Fruit fly (Drosophila melanogaster) whole organism, wandering third instar larva: ENCODE results near the gene CG15506.
A peak's percentile ranks its signal among the peaks of the same experiment; 100 is the strongest.

Source experiments
- Abd-B ChIP-seq: fragments of >200 bp; optimal IDR thresholded peaks from 2 replicates; lab custom pipeline; 2017; ENCODE audit warnings: missing biosample characterization, missing genetic modification characterization
- CrebA ChIP-seq: fragments of 200-800 bp; sonication (Bioruptor generic); optimal IDR thresholded peaks from 2 replicates; lab custom pipeline; 2016; ENCODE audit warnings: missing biosample characterization, mild to moderate bottlenecking, missing genetic modification characterization, borderline replicate concordance
- Dfd ChIP-seq: fragments of >200 bp; optimal IDR thresholded peaks from 2 replicates; lab custom pipeline; 2017; ENCODE audit warnings: missing biosample characterization, missing genetic modification characterization
- Dif ChIP-seq: fragments of 200-275, 200-300 bp; sonication (Bioruptor generic); optimal IDR thresholded peaks from 2 replicates; lab custom pipeline; 2018; ENCODE audit warnings: missing biosample characterization, missing genetic modification characterization; ENCODE audit not compliant: partially characterized antibody
- GATAd ChIP-seq: sonication (Bioruptor generic); optimal IDR thresholded peaks from 2 replicates; lab custom pipeline; 2016; ENCODE audit warnings: missing biosample characterization, missing genetic modification characterization
- HLH106 ChIP-seq: fragments of 200-800 bp; optimal IDR thresholded peaks from 3 replicates; lab custom pipeline; 2019; ENCODE audit warnings: missing biosample characterization, mild to moderate bottlenecking, missing genetic modification characterization, moderate library complexity
- Hnf4 ChIP-seq: fragments of 200-800 bp; sonication (Bioruptor generic); optimal IDR thresholded peaks from 2 replicates; lab custom pipeline; 2016; ENCODE audit warnings: missing biosample characterization, mild to moderate bottlenecking, missing genetic modification characterization
- Hr78 ChIP-seq: fragments of >200 bp; optimal IDR thresholded peaks from 2 replicates; lab custom pipeline; 2017; ENCODE audit warnings: missing biosample characterization, missing genetic modification characterization
- Hr83 ChIP-seq: fragments of 200-300 bp; sonication (Bioruptor generic); optimal IDR thresholded peaks from 2 replicates; lab custom pipeline; 2016; ENCODE audit warnings: missing biosample characterization, mild to moderate bottlenecking, missing genetic modification characterization, moderate library complexity; ENCODE audit not compliant: poor library complexity, severe bottlenecking
- Mio ChIP-seq: sonication (Bioruptor generic); optimal IDR thresholded peaks from 2 replicates; lab custom pipeline; 2016; ENCODE audit warnings: missing biosample characterization, missing genetic modification characterization
- Myc ChIP-seq: fragments of >200 bp; optimal IDR thresholded peaks from 2 replicates; lab custom pipeline; 2017
- N ChIP-seq: fragments of >200 bp; optimal IDR thresholded peaks from 2 replicates; lab custom pipeline; 2018; ENCODE audit warnings: missing biosample characterization, missing external identifiers, missing genetic modification characterization
- OdsH ChIP-seq: fragments of 200-800 bp; sonication (Bioruptor generic); optimal IDR thresholded peaks from 2 replicates; lab custom pipeline; 2016; ENCODE audit warnings: missing biosample characterization, mild to moderate bottlenecking, missing genetic modification characterization
- Rel ChIP-seq, 2 experiments: fragments of 200-800 bp; sonication (Bioruptor generic) in 1 of 2; optimal IDR thresholded peaks; 2 replicates in 1 of 2; 3 replicates in 1 of 2; lab custom pipeline; 2016 to 2019; ENCODE audit warnings: mild to moderate bottlenecking in 2 of 2, missing biosample characterization in 2 of 2, missing genetic modification characterization in 2 of 2, moderate library complexity in 1 of 2
- Sp1 ChIP-seq: fragments of 200-800 bp; sonication (Bioruptor generic); optimal IDR thresholded peaks from 3 replicates; lab custom pipeline; 2019; ENCODE audit warnings: missing biosample characterization, mild to moderate bottlenecking, missing genetic modification characterization, moderate library complexity
- Vsx2 ChIP-seq: fragments of 200-300, 225-300 bp; sonication (Bioruptor generic); optimal IDR thresholded peaks from 2 replicates; lab custom pipeline; 2018; ENCODE audit warnings: missing biosample characterization, missing genetic modification characterization; ENCODE audit not compliant: partially characterized antibody
- br ChIP-seq: fragments of 200-800 bp; sonication (Bioruptor generic); optimal IDR thresholded peaks from 2 replicates; lab custom pipeline; 2016; ENCODE audit warnings: missing biosample characterization, missing genetic modification characterization
- brk ChIP-seq: fragments of 200-800 bp; sonication (Bioruptor generic); optimal IDR thresholded peaks from 2 replicates; lab custom pipeline; 2016; ENCODE audit warnings: missing biosample characterization, mild to moderate bottlenecking, missing genetic modification characterization
- dl ChIP-seq, 2 experiments: fragments of 175-275, 200-275 bp in 1 of 2; fragments of 200-275 bp in 1 of 2; sonication (Bioruptor generic); optimal IDR thresholded peaks; lab custom pipeline; 2018; ENCODE audit warnings: mild to moderate bottlenecking in 2 of 2, missing biosample characterization in 2 of 2, missing genetic modification characterization in 2 of 2, moderate library complexity in 2 of 2; ENCODE audit not compliant: partially characterized antibody in 2 of 2, insufficient read depth in 1 of 2
- dmrt93B ChIP-seq: fragments of 200-800 bp; sonication (Bioruptor generic); optimal IDR thresholded peaks from 2 replicates; lab custom pipeline; 2018; ENCODE audit warnings: missing biosample characterization, mild to moderate bottlenecking, missing genetic modification characterization
- dsf ChIP-seq: sonication (Bioruptor generic); optimal IDR thresholded peaks from 2 replicates; lab custom pipeline; 2016; ENCODE audit warnings: missing biosample characterization, missing genetic modification characterization, borderline replicate concordance
- ey ChIP-seq: fragments of 200-800 bp; sonication (Bioruptor generic); optimal IDR thresholded peaks from 2 replicates; lab custom pipeline; 2016; ENCODE audit warnings: missing biosample characterization, missing genetic modification characterization
- foxo ChIP-seq, 2 experiments: fragments of 200-800 bp; sonication (Bioruptor generic); optimal IDR thresholded peaks; 2 replicates in 1 of 2; 3 replicates in 1 of 2; lab custom pipeline; 2016 to 2017; ENCODE audit warnings: missing biosample characterization in 2 of 2, missing genetic modification characterization in 2 of 2
- fru ChIP-seq: fragments of 200-800 bp; sonication (Bioruptor generic); optimal IDR thresholded peaks from 3 replicates; lab custom pipeline; 2016; ENCODE audit warnings: missing biosample characterization, mild to moderate bottlenecking, missing genetic modification characterization
- h ChIP-seq: fragments of 200-800 bp; sonication (Bioruptor generic); optimal IDR thresholded peaks from 3 replicates; lab custom pipeline; 2016; ENCODE audit warnings: missing biosample characterization, mild to moderate bottlenecking, missing genetic modification characterization
- jim ChIP-seq: fragments of 175-275, 200-325 bp; sonication (Bioruptor generic); optimal IDR thresholded peaks from 2 replicates; lab custom pipeline; 2016; ENCODE audit warnings: missing biosample characterization, mild to moderate bottlenecking, missing genetic modification characterization
- lola ChIP-seq: fragments of >200 bp; optimal IDR thresholded peaks from 2 replicates; lab custom pipeline; 2017; ENCODE audit warnings: missing biosample characterization, missing genetic modification characterization
- pan ChIP-seq: fragments of >200 bp; optimal IDR thresholded peaks from 2 replicates; lab custom pipeline; 2017
- psq ChIP-seq: fragments of 200-800 bp; sonication (Bioruptor generic); optimal IDR thresholded peaks from 3 replicates; lab custom pipeline; 2017; ENCODE audit warnings: missing biosample characterization, mild to moderate bottlenecking, missing genetic modification characterization, moderate library complexity
- rgr ChIP-seq: fragments of 200-800 bp; sonication (Bioruptor generic); optimal IDR thresholded peaks from 3 replicates; lab custom pipeline; 2016; ENCODE audit warnings: missing biosample characterization, mild to moderate bottlenecking, missing genetic modification characterization
- sage ChIP-seq: fragments of 200-800 bp; sonication (Bioruptor generic); optimal IDR thresholded peaks from 2 replicates; lab custom pipeline; 2016; ENCODE audit warnings: missing biosample characterization, mild to moderate bottlenecking, missing genetic modification characterization
- sv ChIP-seq: fragments of 200-800 bp; sonication (Bioruptor generic); optimal IDR thresholded peaks from 3 replicates; lab custom pipeline; 2016; ENCODE audit warnings: missing biosample characterization, missing genetic modification characterization
- tai ChIP-seq: sonication (Bioruptor generic); optimal IDR thresholded peaks from 2 replicates; lab custom pipeline; 2016; ENCODE audit warnings: missing biosample characterization, missing genetic modification characterization
- woc ChIP-seq: sonication (Bioruptor generic); optimal IDR thresholded peaks from 2 replicates; lab custom pipeline; 2016; ENCODE audit warnings: missing biosample characterization, mild to moderate bottlenecking, missing genetic modification characterization

The CG15506 gene

DNA sequence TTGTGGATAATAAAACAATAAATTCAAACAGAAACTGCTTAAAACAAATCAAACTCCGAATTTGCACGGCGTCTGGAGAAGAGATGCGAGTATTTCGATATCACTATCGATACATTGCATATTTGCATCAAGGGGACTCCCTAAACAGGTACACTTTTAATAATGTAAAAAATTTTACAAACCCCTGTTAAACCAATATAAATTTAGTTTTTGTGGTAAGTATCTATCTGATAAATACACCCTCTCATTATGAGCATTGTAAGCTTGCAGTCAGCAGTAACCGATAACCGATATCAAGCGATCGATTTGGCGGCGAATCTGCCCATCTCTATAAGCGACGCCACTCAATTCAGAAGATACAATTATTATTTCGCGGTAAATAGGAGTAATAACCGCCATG, 43.1 kb upstream of the CG15506 start, which contains the start of the genes Bub3 and Cap-D2:
Gene Bub3 (minus strand): TSS at position 89 of the 400 bp plus-strand sequence.
Gene Cap-D2 (plus strand): TSS at position 319 of the 400 bp plus-strand sequence.
- TF ChIP-seq OdsH (GFP tag; lab: Kevin White, UChicago) (peak; percentile 41), Sp1 (peak; percentile 59), Rel (GFP tag; optimal IDR thresholded peaks at IDR 0.05; lab: Kevin White, UChicago) (no peak), Rel (tag; optimal IDR thresholded peaks at IDR 0.05; lab: Kevin White, UChicago) (peak; percentile 19), jim (GFP tag; lab: Kevin White, UChicago) (no peak), foxo (GFP tag; optimal IDR thresholded peaks at IDR 0.05; lab: Kevin White, UChicago) (peak in 1 of 2 experiments; percentile 77), rgr (GFP tag; lab: Kevin White, UChicago) (peak; percentile 69), psq (GFP tag; lab: Kevin White, UChicago) (peak; percentile 25), dmrt93B (peak; percentile 35), brk (GFP tag; lab: Kevin White, UChicago) (no peak), woc (GFP tag; lab: Kevin White, UChicago) (no peak), CrebA (no peak), sage (GFP tag; lab: Kevin White, UChicago) (no peak), Hnf4 (GFP tag; lab: Kevin White, UChicago) (no peak), ey (GFP tag; lab: Kevin White, UChicago) (peak; percentile 70), Myc (lab: Kevin White, UChicago) (peak; percentile 28), br (peak; percentile 63), sv (GFP tag; lab: Kevin White, UChicago) (peak; percentile 61), h (GFP tag; lab: Kevin White, UChicago) (peak; percentile 83), HLH106 (tag; lab: Kevin White, UChicago) (peak; percentile 55), fru (GFP tag; lab: Kevin White, UChicago) (peak; percentile 71)

DNA sequence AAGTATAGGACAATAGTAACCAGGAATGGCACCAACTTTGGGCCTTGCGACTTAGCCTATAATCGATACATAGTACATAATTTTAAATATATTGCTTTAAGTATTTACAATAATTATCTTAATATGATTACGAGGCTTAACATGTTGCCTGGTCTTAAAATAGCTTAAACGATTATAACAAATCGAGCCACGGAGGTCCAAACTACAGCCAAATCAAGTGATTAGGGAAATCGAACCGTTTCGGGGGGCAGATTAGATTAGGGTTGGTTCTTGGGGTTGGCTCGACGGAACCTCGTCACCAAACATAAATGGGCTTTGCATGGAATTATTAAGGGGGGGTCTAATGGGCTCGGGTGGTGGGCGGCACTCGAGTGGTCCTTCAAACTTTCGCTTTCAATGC, 37.2 kb upstream of the CG15506 start:
- TF ChIP-seq dmrt93B (no peak), Vsx2 (no peak), Hnf4 (GFP tag; lab: Kevin White, UChicago) (no peak), Myc (lab: Kevin White, UChicago) (no peak), Hr83 (GFP tag; lab: Kevin White, UChicago) (no peak), foxo (GFP tag; optimal IDR thresholded peaks at IDR 0.05; lab: Kevin White, UChicago) (no peak), GATAd (no peak), lola (no peak), Mio (GFP tag; lab: Kevin White, UChicago) (no peak), OdsH (GFP tag; lab: Kevin White, UChicago) (no peak), Hr78 (no peak), pan (lab: Kevin White, UChicago) (no peak), Dif (GFP tag; lab: Kevin White, UChicago) (no peak)

DNA sequence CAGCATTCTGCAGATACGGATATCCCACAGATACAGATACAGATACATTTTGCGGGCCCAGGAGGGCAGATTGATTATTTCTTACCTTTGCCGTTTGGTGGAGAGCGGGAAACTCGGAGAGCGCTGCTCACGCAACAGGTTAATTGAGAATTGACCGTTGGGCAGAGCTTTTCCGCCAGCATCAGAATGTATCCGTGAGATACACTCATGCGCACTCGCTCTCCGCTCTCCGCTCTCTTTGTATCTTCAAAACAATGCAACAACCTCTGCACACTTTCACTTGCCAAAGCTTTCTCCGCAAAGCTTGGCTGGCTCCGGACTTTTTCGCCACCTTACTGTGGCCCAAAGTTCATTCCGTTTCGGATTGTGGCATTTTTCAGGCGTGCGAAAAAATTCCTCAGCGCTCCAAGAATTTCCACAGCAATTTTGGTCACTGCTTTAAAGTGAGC, 36.3 kb upstream of the CG15506 start, which contains the start of the genes CG7582 and Gycalpha99B:
Gene CG7582 (minus strand): TSS at position 127 of the 449 bp plus-strand sequence.
Gene Gycalpha99B (plus strand): TSS at position 352 of the 449 bp plus-strand sequence.
- TF ChIP-seq Hr83 (GFP tag; lab: Kevin White, UChicago) (no peak), jim (GFP tag; lab: Kevin White, UChicago) (no peak), Hr78 (no peak), Myc (lab: Kevin White, UChicago) (peak; percentile 65), Hnf4 (GFP tag; lab: Kevin White, UChicago) (no peak), GATAd (no peak), HLH106 (tag; lab: Kevin White, UChicago) (no peak), foxo (GFP tag; optimal IDR thresholded peaks at IDR 0.05; lab: Kevin White, UChicago) (no peak), brk (GFP tag; lab: Kevin White, UChicago) (no peak), Vsx2 (no peak), Mio (GFP tag; lab: Kevin White, UChicago) (no peak), OdsH (GFP tag; lab: Kevin White, UChicago) (no peak), Sp1 (no peak), Dif (GFP tag; lab: Kevin White, UChicago) (peak; percentile 66), sv (GFP tag; lab: Kevin White, UChicago) (no peak), N (peak; percentile 7), Abd-B (no peak), dsf (no peak)

DNA sequence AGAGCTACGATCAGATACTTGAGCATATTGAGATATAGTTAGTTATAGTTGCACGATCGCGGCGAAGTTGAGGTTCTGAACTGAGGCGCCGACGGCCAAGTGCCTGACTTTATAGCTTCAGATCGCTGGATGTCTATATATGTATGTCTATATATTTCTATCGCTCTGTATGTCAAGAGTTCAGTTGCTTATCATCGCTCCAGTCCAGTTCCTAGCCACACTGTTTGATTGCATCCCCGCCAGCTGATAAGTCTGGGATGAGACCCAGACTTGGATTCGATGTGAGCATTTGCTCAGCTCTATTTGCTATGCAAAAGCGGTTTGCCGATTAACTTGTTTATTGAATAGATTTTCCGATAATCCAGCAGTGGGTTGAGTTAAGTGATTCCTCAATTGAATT, 31.8 kb upstream of the CG15506 start:
- TF ChIP-seq dl (GFP tag; optimal IDR thresholded peaks at IDR 0.05; lab: Kevin White, UChicago; ENCODE audit: insufficient read depth in 1 of 2, partially characterized antibody in 2 of 2) (no peak), woc (GFP tag; lab: Kevin White, UChicago) (no peak), tai (no peak), Dfd (GFP tag; lab: Kevin White, UChicago) (no peak), GATAd (no peak), foxo (GFP tag; optimal IDR thresholded peaks at IDR 0.05; lab: Kevin White, UChicago) (no peak), Vsx2 (no peak), lola (no peak), sv (GFP tag; lab: Kevin White, UChicago) (no peak), jim (GFP tag; lab: Kevin White, UChicago) (no peak)
